Fruit fly (Drosophila melanogaster): ENCODE data around the gene Ssl2.

DNA sequence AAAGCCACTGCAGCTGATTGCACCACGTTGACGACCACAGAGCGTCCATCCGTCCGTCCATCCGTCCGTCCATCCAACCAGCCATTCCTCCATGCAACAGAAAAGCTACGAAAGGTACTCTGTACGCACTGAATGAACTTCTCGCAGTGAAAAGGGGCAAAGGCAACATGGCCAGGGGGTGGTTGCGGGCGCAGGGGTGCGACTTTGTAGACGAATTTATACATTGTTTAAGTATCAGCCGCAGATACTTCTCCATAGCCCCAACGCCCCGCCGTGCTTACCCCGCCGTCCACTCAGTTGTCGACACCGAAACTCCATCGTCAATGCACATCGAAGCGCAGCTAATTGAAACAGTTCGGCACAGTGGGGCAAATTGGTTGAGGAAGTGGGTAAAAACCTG lies 32.4 kb downstream of the Ssl2 start:
- TF ChIP-seq GATAd (GFP tag; optimal IDR thresholded peaks at IDR 0.05) (no peak), psq (GFP tag; optimal IDR thresholded peaks at IDR 0.05) (no peak)
